Fruit fly (Drosophila melanogaster) whole organism, pupa: ENCODE results near the gene Dad1.

ENCODE experiments used
- CG10348 ChIP-seq: fragments of 200-800 bp; sonication (Bioruptor generic); IDR thresholded peaks from 2 replicates; pipeline ENCODE4 v1.3.6; 2022; ENCODE audit warnings: missing biosample characterization, missing genetic modification characterization
- CG12605 ChIP-seq: fragments of 200-800 bp; sonication (Bioruptor generic); IDR thresholded peaks from 2 replicates; pipeline ENCODE4 v1.3.6; 2022; ENCODE audit warnings: missing biosample characterization, missing genetic modification characterization
- CG13204 ChIP-seq: fragments of 200-800 bp; sonication (Bioruptor generic); optimal IDR thresholded peaks from 2 replicates; lab custom pipeline; 2018; ENCODE audit warnings: missing biosample characterization, mild to moderate bottlenecking, missing genetic modification characterization, moderate library complexity
- CG14655 ChIP-seq: fragments of 200-800 bp; sonication (Bioruptor generic); optimal IDR thresholded peaks from 3 replicates; lab custom pipeline; 2017; ENCODE audit warnings: mild to moderate bottlenecking, missing biosample characterization, missing genetic modification reagents, missing genetic modification characterization
- CG15710 ChIP-seq: fragments of 200-800 bp; sonication (Bioruptor generic); optimal IDR thresholded peaks from 2 replicates; lab custom pipeline; 2018; ENCODE audit warnings: missing biosample characterization, mild to moderate bottlenecking, missing genetic modification characterization, moderate library complexity
- CG17806 ChIP-seq: fragments of 200-800 bp; sonication (Bioruptor generic); optimal IDR thresholded peaks from 2 replicates; lab custom pipeline; 2018; ENCODE audit warnings: missing biosample characterization, mild to moderate bottlenecking, missing genetic modification characterization, moderate library complexity
- CG32121 ChIP-seq: fragments of 200-800 bp; sonication (Bioruptor generic); IDR thresholded peaks from 2 replicates; pipeline ENCODE4 v1.3.6; 2022; ENCODE audit warnings: missing biosample characterization, missing genetic modification characterization
- CG34367 ChIP-seq: fragments of 200-800 bp; sonication (Bioruptor generic); optimal IDR thresholded peaks from 2 replicates; lab custom pipeline; 2018; ENCODE audit warnings: missing biosample characterization, mild to moderate bottlenecking, missing genetic modification characterization
- CG4496 ChIP-seq: fragments of 200-800 bp; sonication (Bioruptor generic); IDR thresholded peaks from 3 replicates; pipeline ENCODE4 v1.3.6; 2022; ENCODE audit warnings: missing biosample characterization, missing genetic modification characterization
- CG8159 ChIP-seq: fragments of 200-800 bp; sonication (Bioruptor generic); optimal IDR thresholded peaks from 3 replicates; lab custom pipeline; 2018; ENCODE audit warnings: missing biosample characterization, mild to moderate bottlenecking, missing genetic modification characterization, moderate library complexity
- CG8301 ChIP-seq: fragments of 200-800 bp; sonication (Bioruptor generic); optimal IDR thresholded peaks from 2 replicates; lab custom pipeline; 2018; ENCODE audit warnings: missing biosample characterization, mild to moderate bottlenecking, missing genetic modification characterization
- CG9948 ChIP-seq: fragments of 200-800 bp; sonication (Bioruptor generic); optimal IDR thresholded peaks from 2 replicates; lab custom pipeline; 2018; ENCODE audit warnings: missing biosample characterization, mild to moderate bottlenecking, missing genetic modification characterization, moderate library complexity
- D1 ChIP-seq: fragments of 200-800 bp; sonication (Bioruptor generic); optimal IDR thresholded peaks from 2 replicates; lab custom pipeline; 2018; ENCODE audit warnings: missing biosample characterization, mild to moderate bottlenecking, missing genetic modification characterization, moderate library complexity
- EcR ChIP-seq: fragments of 200-800 bp; sonication (Bioruptor generic); optimal IDR thresholded peaks from 3 replicates; lab custom pipeline; 2019; ENCODE audit warnings: missing biosample characterization, missing genetic modification characterization, mild to moderate bottlenecking, moderate library complexity, missing genetic modification reagents
- Ets98B ChIP-seq: fragments of 200-800 bp; sonication (Bioruptor generic); IDR thresholded peaks from 2 replicates; pipeline ENCODE4 v1.3.6; 2022; ENCODE audit warnings: missing biosample characterization, missing genetic modification characterization
- Pif1A ChIP-seq: fragments of 200-800 bp; sonication (Bioruptor generic); optimal IDR thresholded peaks from 3 replicates; lab custom pipeline; 2016; ENCODE audit warnings: missing biosample characterization, missing genetic modification characterization
- Pif1B ChIP-seq: fragments of 200-800 bp; sonication (Bioruptor generic); optimal IDR thresholded peaks from 3 replicates; lab custom pipeline; 2016; ENCODE audit warnings: missing biosample characterization, missing genetic modification characterization
- Snoo ChIP-seq: fragments of 200-800 bp; sonication (Bioruptor generic); optimal IDR thresholded peaks from 3 replicates; lab custom pipeline; 2017; ENCODE audit warnings: missing biosample characterization, mild to moderate bottlenecking, missing genetic modification characterization, inconsistent platforms
- fd96Ca ChIP-seq: fragments of 200-800 bp; sonication (Bioruptor generic); IDR thresholded peaks from 3 replicates; pipeline ENCODE4 v1.3.6; 2022; ENCODE audit warnings: missing biosample characterization, missing genetic modification characterization
- gl ChIP-seq: fragments of 200-800 bp; sonication (Bioruptor generic); optimal IDR thresholded peaks from 2 replicates; lab custom pipeline; 2018; ENCODE audit warnings: missing biosample characterization, mild to moderate bottlenecking, missing genetic modification characterization
- rn ChIP-seq: fragments of 200-800 bp; sonication (Bioruptor generic); IDR thresholded peaks from 2 replicates; pipeline ENCODE4 v1.3.6; 2022; ENCODE audit warnings: missing biosample characterization, missing genetic modification characterization

Gene Dad1

dm6 chr2L:8424662-8425208 is 40.8 kb upstream of the Dad1 start:
- TF ChIP-seq CG4496 (GFP tag; lab: Robert Waterston, UW), result no peak
- no peak for TF ChIP-seq CG17806 (tag; lab: Kevin White, UChicago)
- no peak for TF ChIP-seq CG10348
- no peak for TF ChIP-seq CG15710 (tag; lab: Kevin White, UChicago)
- no peak for TF ChIP-seq CG9948
- no peak for TF ChIP-seq D1 (tag; lab: Kevin White, UChicago)
- no peak for TF ChIP-seq CG14655 (GFP tag; lab: Kevin White, UChicago)
- TF ChIP-seq Ets98B, result no peak

dm6 chr2L:8424090-8424470 is 40.1 kb upstream of the Dad1 start:
- TF ChIP-seq gl (tag; lab: Kevin White, UChicago), result peak; percentile 42
- peak; percentile 37 for TF ChIP-seq CG13204 (GFP tag; lab: Kevin White, UChicago)
- TF ChIP-seq CG15710 (tag; lab: Kevin White, UChicago), result no peak
- TF ChIP-seq fd96Ca (GFP tag; lab: Robert Waterston, UW), result no peak
- peak; percentile 78 for TF ChIP-seq EcR (GFP tag; lab: Kevin White, UChicago)
- TF ChIP-seq CG8301 (tag; lab: Kevin White, UChicago), result no peak
- no peak for TF ChIP-seq CG14655 (GFP tag; lab: Kevin White, UChicago)
- no peak for TF ChIP-seq CG9948
- no peak for TF ChIP-seq CG32121 (GFP tag; lab: Robert Waterston, UW)
- no peak for TF ChIP-seq CG17806 (tag; lab: Kevin White, UChicago)
- TF ChIP-seq Pif1A, result no peak
- no peak for TF ChIP-seq CG4496 (GFP tag; lab: Robert Waterston, UW)
- TF ChIP-seq rn (GFP tag; lab: Robert Waterston, UW), result no peak
- no peak for TF ChIP-seq CG12605 (GFP tag; lab: Robert Waterston, UW)

dm6 chr2L:8423460-8424089 is 39.6 kb upstream of the Dad1 start:
- no peak for TF ChIP-seq EcR (GFP tag; lab: Kevin White, UChicago)
- TF ChIP-seq CG14655 (GFP tag; lab: Kevin White, UChicago), result no peak
- TF ChIP-seq CG17806 (tag; lab: Kevin White, UChicago), result no peak
- no peak for TF ChIP-seq D1 (tag; lab: Kevin White, UChicago)
- TF ChIP-seq CG13204 (GFP tag; lab: Kevin White, UChicago), result no peak
- TF ChIP-seq Pif1B, result peak; percentile 24
- no peak for TF ChIP-seq CG4496 (GFP tag; lab: Robert Waterston, UW)
- no peak for TF ChIP-seq CG12605 (GFP tag; lab: Robert Waterston, UW)
- no peak for TF ChIP-seq CG9948
- peak; percentile 16 for TF ChIP-seq Pif1A
- no peak for TF ChIP-seq Snoo (tag; lab: Kevin White, UChicago)
- TF ChIP-seq Ets98B, result no peak
- TF ChIP-seq CG8159 (tag; lab: Kevin White, UChicago), result peak; percentile 30
- no peak for TF ChIP-seq CG8301 (tag; lab: Kevin White, UChicago)
- TF ChIP-seq gl (tag; lab: Kevin White, UChicago), result no peak
- no peak for TF ChIP-seq CG32121 (GFP tag; lab: Robert Waterston, UW)
- peak; percentile 4 for TF ChIP-seq CG15710 (tag; lab: Kevin White, UChicago)
- no peak for TF ChIP-seq CG34367 (tag; lab: Kevin White, UChicago)
- no peak for TF ChIP-seq CG10348
- no peak for TF ChIP-seq rn (GFP tag; lab: Robert Waterston, UW)
- no peak for TF ChIP-seq fd96Ca (GFP tag; lab: Robert Waterston, UW)

- no peak for TF ChIP-seq CG17806 (tag; lab: Kevin White, UChicago)
- no peak for TF ChIP-seq gl (tag; lab: Kevin White, UChicago)
- TF ChIP-seq EcR (GFP tag; lab: Kevin White, UChicago), result no peak
- no peak for TF ChIP-seq rn (GFP tag; lab: Robert Waterston, UW)
- no peak; the same call in 2 of the 3 replicates for TF ChIP-seq fd96Ca (GFP tag; lab: Robert Waterston, UW)
- TF ChIP-seq CG9948, result no peak
- no peak for TF ChIP-seq CG14655 (GFP tag; lab: Kevin White, UChicago)
- TF ChIP-seq CG32121 (GFP tag; lab: Robert Waterston, UW), result no peak
- TF ChIP-seq Snoo (tag; lab: Kevin White, UChicago), result no peak
- no peak for TF ChIP-seq Pif1A
- no peak for TF ChIP-seq CG34367 (tag; lab: Kevin White, UChicago)
- TF ChIP-seq D1 (tag; lab: Kevin White, UChicago), result no peak
- TF ChIP-seq CG15710 (tag; lab: Kevin White, UChicago), result no peak
- no peak for TF ChIP-seq CG10348
- TF ChIP-seq CG8301 (tag; lab: Kevin White, UChicago), result no peak
- TF ChIP-seq CG4496 (GFP tag; lab: Robert Waterston, UW), result no peak
- TF ChIP-seq CG13204 (GFP tag; lab: Kevin White, UChicago), result no peak
- TF ChIP-seq, all 21 proteins: peak for 0
These were observed 39.1 kb upstream of the Dad1 start for dm6 chr2L:8423047-8423446.

- TF ChIP-seq EcR (GFP tag; lab: Kevin White, UChicago), result no peak
- no peak for TF ChIP-seq CG13204 (GFP tag; lab: Kevin White, UChicago)
- TF ChIP-seq Snoo (tag; lab: Kevin White, UChicago), result no peak
- TF ChIP-seq CG9948, result no peak
- TF ChIP-seq, all 21 proteins: peak for 0
These were observed 37.8 kb upstream of the Dad1 start for dm6 chr2L:8421717-8422116.
